Fruit fly (Drosophila melanogaster): ENCODE measurements around the gene lbl.

Gene lbl

dm6 chr3R:21415016-21415638 is 18.8 kb downstream of the lbl start:
- no peak for TF ChIP-seq fd96Ca (GFP tag; IDR thresholded peaks at IDR 0.05)
- no peak for TF ChIP-seq rn (GFP tag; IDR thresholded peaks at IDR 0.05)
- TF ChIP-seq CG10348 (GFP tag; IDR thresholded peaks at IDR 0.05) = no peak
- no peak for TF ChIP-seq Ets98B (GFP tag; IDR thresholded peaks at IDR 0.05)

dm6 chr3R:21414169-21414568 is 19.8 kb downstream of the lbl start:
- TF ChIP-seq CG4496 (GFP tag; IDR thresholded peaks at IDR 0.05) (no peak), CG12605 (GFP tag; IDR thresholded peaks at IDR 0.05) (no peak)

DNA sequence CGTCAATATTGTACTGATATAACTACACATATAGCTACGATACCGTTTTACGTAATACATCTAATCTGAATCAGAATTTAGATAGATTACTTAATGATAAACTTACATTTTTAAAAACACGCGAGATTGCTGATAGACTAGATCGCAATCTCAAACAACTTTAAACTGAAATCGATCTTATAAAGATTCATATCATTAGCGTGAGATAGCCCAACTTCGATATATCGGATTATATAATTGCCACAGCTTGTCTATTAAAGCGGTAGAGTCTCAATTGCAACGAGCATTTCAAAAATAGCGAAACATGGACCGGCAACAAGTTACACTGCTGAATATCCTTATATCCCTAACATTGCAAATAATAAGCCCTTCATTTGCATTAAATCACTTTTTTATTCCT is 25.1 kb downstream of the lbl start, which contains the start of gene CheB93b:
Gene CheB93b (plus strand): TSS at position 301 of the 400 bp plus-strand sequence.
- TF ChIP-seq CG13204 (GFP tag; optimal IDR thresholded peaks at IDR 0.05) (no peak), EcR (GFP tag; optimal IDR thresholded peaks at IDR 0.05) (no peak), Pif1B (GFP tag; optimal IDR thresholded peaks at IDR 0.05) (no peak), CG15710 (tag; optimal IDR thresholded peaks at IDR 0.05) (no peak), CG8301 (tag; optimal IDR thresholded peaks at IDR 0.05) (no peak), CG17806 (tag; optimal IDR thresholded peaks at IDR 0.05) (no peak), Pif1A (GFP tag; optimal IDR thresholded peaks at IDR 0.05) (no peak), CG14655 (GFP tag; optimal IDR thresholded peaks at IDR 0.05) (no peak), D1 (tag; optimal IDR thresholded peaks at IDR 0.05) (no peak), CG9948 (tag; optimal IDR thresholded peaks at IDR 0.05) (no peak), CG12605 (GFP tag; IDR thresholded peaks at IDR 0.05) (no peak), CG10348 (GFP tag; IDR thresholded peaks at IDR 0.05) (no peak), CG4496 (GFP tag; IDR thresholded peaks at IDR 0.05) (no peak), fd96Ca (GFP tag; IDR thresholded peaks at IDR 0.05) (no peak), CG8159 (tag; optimal IDR thresholded peaks at IDR 0.05) (no peak)

- no peak for TF ChIP-seq Pif1A (GFP tag; optimal IDR thresholded peaks at IDR 0.05)
- TF ChIP-seq CG10348 (GFP tag; IDR thresholded peaks at IDR 0.05) = no peak
Observed at dm6 chr3R:21408372-21408771, 25.6 kb downstream of the lbl start.

DNA sequence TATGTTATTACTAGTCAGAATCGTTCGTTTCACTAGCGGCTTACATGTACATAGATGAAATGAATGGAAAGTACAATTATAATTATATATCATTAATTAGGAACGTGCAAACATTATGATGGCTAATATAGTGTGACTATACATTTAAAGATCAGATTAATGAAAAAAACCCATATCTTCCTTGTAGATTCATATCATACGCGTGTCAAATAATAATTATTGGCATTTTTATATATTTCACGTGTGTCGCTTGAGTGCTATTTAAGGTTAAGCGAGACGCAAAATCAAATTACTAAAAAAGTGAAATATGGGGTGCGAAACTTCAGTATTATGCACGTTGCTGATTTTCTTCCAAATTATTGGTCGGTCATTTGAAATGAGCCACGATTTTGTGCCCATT is 26.8 kb downstream of the lbl start, which contains the start of gene CheB93a:
Gene CheB93a (plus strand): TSS at position 301 of the 400 bp plus-strand sequence.
- no peak for TF ChIP-seq rn (GFP tag; IDR thresholded peaks at IDR 0.05)
- no peak for TF ChIP-seq CG15710 (tag; optimal IDR thresholded peaks at IDR 0.05)
- TF ChIP-seq CG14655 (GFP tag; optimal IDR thresholded peaks at IDR 0.05) = no peak
- no peak for TF ChIP-seq CG10348 (GFP tag; IDR thresholded peaks at IDR 0.05)
- TF ChIP-seq Ets98B (GFP tag; IDR thresholded peaks at IDR 0.05) = no peak
- TF ChIP-seq gl (tag; optimal IDR thresholded peaks at IDR 0.05) = no peak
- TF ChIP-seq CG17806 (tag; optimal IDR thresholded peaks at IDR 0.05) = no peak
- no peak for TF ChIP-seq CG4496 (GFP tag; IDR thresholded peaks at IDR 0.05)
- no peak for TF ChIP-seq EcR (GFP tag; optimal IDR thresholded peaks at IDR 0.05)
- TF ChIP-seq CG34367 (tag; optimal IDR thresholded peaks at IDR 0.05) = no peak
- TF ChIP-seq CG12605 (GFP tag; IDR thresholded peaks at IDR 0.05) = no peak
- no peak for TF ChIP-seq CG13204 (GFP tag; optimal IDR thresholded peaks at IDR 0.05)
- no peak for TF ChIP-seq Pif1A (GFP tag; optimal IDR thresholded peaks at IDR 0.05)
- TF ChIP-seq Pif1B (GFP tag; optimal IDR thresholded peaks at IDR 0.05) = no peak
- TF ChIP-seq CG8159 (tag; optimal IDR thresholded peaks at IDR 0.05) = no peak
- TF ChIP-seq CG9948 (tag; optimal IDR thresholded peaks at IDR 0.05) = no peak
- TF ChIP-seq CG8301 (tag; optimal IDR thresholded peaks at IDR 0.05) = no peak

dm6 chr3R:21406708-21407107 is 27.2 kb downstream of the lbl start:
- TF ChIP-seq gl (tag; optimal IDR thresholded peaks at IDR 0.05) (no peak), CG4496 (GFP tag; IDR thresholded peaks at IDR 0.05) (no peak), D1 (tag; optimal IDR thresholded peaks at IDR 0.05) (no peak), rn (GFP tag; IDR thresholded peaks at IDR 0.05) (no peak), CG10348 (GFP tag; IDR thresholded peaks at IDR 0.05) (no peak), Snoo (tag; optimal IDR thresholded peaks at IDR 0.05) (no peak), EcR (GFP tag; optimal IDR thresholded peaks at IDR 0.05) (no peak), Pif1A (GFP tag; optimal IDR thresholded peaks at IDR 0.05) (no peak), CG8159 (tag; optimal IDR thresholded peaks at IDR 0.05) (no peak), CG9948 (tag; optimal IDR thresholded peaks at IDR 0.05) (no peak), CG17806 (tag; optimal IDR thresholded peaks at IDR 0.05) (no peak), CG32121 (GFP tag; IDR thresholded peaks at IDR 0.05) (no peak), CG13204 (GFP tag; optimal IDR thresholded peaks at IDR 0.05) (no peak), CG12605 (GFP tag; IDR thresholded peaks at IDR 0.05) (no peak), fd96Ca (GFP tag; IDR thresholded peaks at IDR 0.05) (no peak), Ets98B (GFP tag; IDR thresholded peaks at IDR 0.05) (no peak)

DNA sequence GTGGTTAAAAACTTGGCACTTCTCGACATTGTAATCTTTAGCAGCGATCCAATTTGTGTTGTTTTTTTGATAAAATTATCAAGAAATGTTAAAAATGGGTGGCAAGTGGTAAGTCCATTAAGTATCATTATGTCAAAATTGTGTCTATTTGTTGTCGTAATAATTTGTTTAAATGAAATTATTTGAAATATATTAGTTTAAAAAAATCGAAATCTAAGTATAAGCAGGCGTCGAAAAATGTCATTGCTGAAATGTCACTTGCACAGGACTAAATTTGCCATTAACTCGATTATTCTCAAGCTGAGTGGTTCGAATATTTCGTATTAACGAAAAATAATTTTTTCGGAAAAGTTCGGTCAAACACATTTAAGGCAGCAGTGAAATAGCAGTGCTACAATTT is 30.5 kb downstream of the lbl start, which contains the start of gene CG7907:
Gene CG7907 (plus strand): TSS at position 301 of the 400 bp plus-strand sequence.
- TF ChIP-seq Pif1B (GFP tag; optimal IDR thresholded peaks at IDR 0.05) = no peak
- TF ChIP-seq CG34367 (tag; optimal IDR thresholded peaks at IDR 0.05) = no peak
- no peak for TF ChIP-seq CG15710 (tag; optimal IDR thresholded peaks at IDR 0.05)
- no peak for TF ChIP-seq CG32121 (GFP tag; IDR thresholded peaks at IDR 0.05)
- TF ChIP-seq gl (tag; optimal IDR thresholded peaks at IDR 0.05) = no peak
- no peak for TF ChIP-seq CG4496 (GFP tag; IDR thresholded peaks at IDR 0.05)
- TF ChIP-seq CG9948 (tag; optimal IDR thresholded peaks at IDR 0.05) = no peak
- TF ChIP-seq D1 (tag; optimal IDR thresholded peaks at IDR 0.05) = no peak
- no peak for TF ChIP-seq EcR (GFP tag; optimal IDR thresholded peaks at IDR 0.05)
